Worm (Caenorhabditis elegans): ENCODE data around the gene fbxa-1.

fbxa-1 gene

DNA sequence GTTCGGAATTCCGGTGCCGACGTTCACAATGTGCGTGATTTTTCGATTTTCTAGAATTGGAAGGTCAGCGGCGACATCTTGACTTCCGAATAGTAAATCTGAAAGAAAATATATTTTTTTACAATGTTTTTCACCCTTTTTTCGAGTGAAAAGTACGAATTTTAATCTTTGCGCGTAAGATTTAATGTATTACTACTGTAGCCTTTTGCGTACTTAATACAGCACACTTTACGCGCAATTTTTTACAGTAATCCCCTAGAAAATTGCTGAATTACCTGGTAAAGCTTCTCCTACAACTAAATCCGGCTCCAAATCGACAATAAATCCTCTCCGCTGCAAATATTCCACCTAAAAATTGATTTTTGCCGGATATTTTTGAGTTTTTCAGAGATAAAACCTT, 22.5 kb upstream of the fbxa-1 start:
- no peak for TF ChIP-seq nhr-6 (tag; optimal IDR thresholded peaks at IDR 0.05)
- no peak for TF ChIP-seq ama-1 (optimal IDR thresholded peaks at IDR 0.05)
- no peak for TF ChIP-seq nhr-21 (tag; optimal IDR thresholded peaks at IDR 0.05)
- TF ChIP-seq unc-39 (tag; optimal IDR thresholded peaks at IDR 0.05), result no peak
- no peak for TF ChIP-seq ceh-16 (tag; optimal IDR thresholded peaks at IDR 0.05)
- no peak for TF ChIP-seq nhr-77 (tag; optimal IDR thresholded peaks at IDR 0.05)
- no peak for TF ChIP-seq nhr-25 (tag; optimal IDR thresholded peaks at IDR 0.05)
- TF ChIP-seq mab-5 (tag; optimal IDR thresholded peaks at IDR 0.05), result no peak
- no peak for TF ChIP-seq gmeb-1 (tag; optimal IDR thresholded peaks at IDR 0.05)
- no peak for TF ChIP-seq ztf-1 (GFP tag; conservative IDR thresholded peaks at IDR 0.05)
- TF ChIP-seq F13H6.1 (tag; optimal IDR thresholded peaks at IDR 0.05), result no peak
- no peak for TF ChIP-seq sem-4 (tag; optimal IDR thresholded peaks at IDR 0.05)
- TF ChIP-seq ZK546.5 (tag; optimal IDR thresholded peaks at IDR 0.05), result no peak
- no peak for TF ChIP-seq elt-3 (tag; optimal IDR thresholded peaks at IDR 0.05)
- TF ChIP-seq R02D3.7 (tag; optimal IDR thresholded peaks at IDR 0.05), result no peak
- TF ChIP-seq elt-1 (tag; optimal IDR thresholded peaks at IDR 0.05), result no peak
- no peak for TF ChIP-seq unc-62 (GFP tag; optimal IDR thresholded peaks at IDR 0.05)
- no peak for TF ChIP-seq mdl-1 (tag; optimal IDR thresholded peaks at IDR 0.05)

DNA sequence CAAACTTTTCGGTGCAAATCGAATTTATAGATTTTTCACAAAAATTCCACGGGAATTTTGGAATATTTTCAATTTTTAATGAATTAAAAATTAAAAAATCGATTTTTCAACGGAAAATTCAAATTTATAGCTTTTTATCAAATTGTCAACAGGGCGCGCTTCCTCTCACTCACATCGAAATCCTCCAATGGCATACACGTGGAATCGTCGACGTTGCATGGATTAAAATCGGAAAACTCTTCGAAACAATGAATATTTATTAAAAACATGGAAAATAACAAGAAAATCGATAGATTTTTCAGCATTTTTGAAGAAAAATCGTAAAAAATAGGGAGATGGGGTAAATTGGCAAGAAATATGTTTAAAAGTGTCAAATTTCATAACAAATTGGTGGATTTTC, 21.4 kb upstream of the fbxa-1 start, which contains the start of gene Y54F10BM.12:
Gene Y54F10BM.12, minus strand, starts transcription at position 344 of the 400 bp plus-strand sequence.
- TF ChIP-seq dmd-4 (tag; optimal IDR thresholded peaks at IDR 0.05), result no peak
- TF ChIP-seq ceh-16 (tag; optimal IDR thresholded peaks at IDR 0.05), result no peak
- no peak for TF ChIP-seq egl-27 (tag; optimal IDR thresholded peaks at IDR 0.05)
- no peak for TF ChIP-seq blmp-1 (tag; optimal IDR thresholded peaks at IDR 0.05; ENCODE audit: insufficient read depth)

DNA sequence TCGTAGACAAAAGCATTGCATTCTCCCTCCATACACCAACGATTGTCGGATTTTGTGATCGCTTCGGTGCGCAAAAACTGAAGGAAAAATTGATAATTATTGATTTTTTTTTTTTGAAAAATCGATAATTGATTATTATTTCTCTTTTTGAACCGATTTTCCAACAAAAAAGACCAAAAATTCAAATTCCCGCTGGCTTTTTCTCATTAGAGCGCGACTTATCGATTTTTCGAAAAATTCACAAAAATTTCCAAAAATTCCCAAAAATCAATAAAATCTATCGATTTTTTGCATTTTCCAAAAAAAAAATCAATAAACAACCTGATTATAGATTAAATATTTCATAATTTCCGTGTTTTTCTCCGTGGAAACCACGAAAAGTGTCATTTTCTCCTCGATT, 20.7 kb upstream of the fbxa-1 start:
- TF ChIP-seq ama-1 (optimal IDR thresholded peaks at IDR 0.05) (no peak), ceh-16 (tag; optimal IDR thresholded peaks at IDR 0.05) (no peak)

DNA sequence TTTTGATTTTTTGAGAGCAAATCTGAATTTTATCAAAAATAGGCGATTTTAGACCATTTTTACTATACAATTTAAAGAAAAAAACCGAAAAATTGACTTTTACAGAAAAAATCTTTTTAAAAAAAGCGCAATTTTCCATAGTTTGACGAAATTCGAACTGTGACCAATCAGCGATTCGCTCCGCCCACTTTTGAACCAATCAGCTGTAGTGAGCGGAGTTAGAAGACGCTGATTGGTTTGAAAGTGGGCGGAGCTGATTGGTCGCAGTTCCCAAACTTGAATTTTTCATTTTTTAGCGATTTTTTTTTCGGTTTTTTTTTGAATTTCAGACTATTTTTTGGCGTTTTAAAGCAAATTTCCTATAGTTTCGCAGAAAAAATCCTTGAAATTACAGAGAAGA, 16.8 kb upstream of the fbxa-1 start:
- TF ChIP-seq mbf-1 (tag; optimal IDR thresholded peaks at IDR 0.05) (no peak), ztf-11 (tag; optimal IDR thresholded peaks at IDR 0.05) (no peak), sem-4 (tag; optimal IDR thresholded peaks at IDR 0.05) (no peak), skn-1 (tag; optimal IDR thresholded peaks at IDR 0.05) (no peak)

DNA sequence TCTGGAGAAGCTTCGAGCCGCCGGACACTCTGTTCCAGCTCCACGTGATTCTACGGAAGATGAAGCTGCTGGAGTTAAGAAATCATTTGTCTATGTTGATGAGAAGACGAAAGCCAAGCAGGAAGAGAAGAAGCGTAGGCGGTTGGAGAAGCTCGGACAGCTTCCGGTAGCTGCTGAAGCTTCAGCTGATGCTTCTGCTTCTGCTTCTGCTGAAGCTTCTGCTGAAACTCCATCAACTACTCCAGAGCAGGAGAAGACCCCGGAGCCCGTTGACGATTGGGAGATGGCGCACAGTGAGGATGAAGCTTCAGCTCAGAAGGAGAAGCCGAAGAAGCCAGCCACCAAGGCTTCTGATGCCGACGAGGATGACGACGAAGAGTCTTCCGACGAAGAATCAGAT, 8.5 kb upstream of the fbxa-1 start:
- no peak for TF ChIP-seq crh-2 (tag; optimal IDR thresholded peaks at IDR 0.05)
- no peak for TF ChIP-seq peb-1 (tag; optimal IDR thresholded peaks at IDR 0.05)
- TF ChIP-seq egl-27 (tag; optimal IDR thresholded peaks at IDR 0.05), result no peak
- no peak for TF ChIP-seq ceh-82 (tag; optimal IDR thresholded peaks at IDR 0.05)
- no peak for TF ChIP-seq dmd-4 (tag; optimal IDR thresholded peaks at IDR 0.05)
- TF ChIP-seq nhr-21 (tag; optimal IDR thresholded peaks at IDR 0.05), result no peak
- no peak for TF ChIP-seq ZK546.5 (tag; optimal IDR thresholded peaks at IDR 0.05)
- TF ChIP-seq unc-39 (tag; optimal IDR thresholded peaks at IDR 0.05), result no peak
- no peak for TF ChIP-seq sma-3 (GFP tag; optimal IDR thresholded peaks at IDR 0.05)
- TF ChIP-seq mab-5 (tag; optimal IDR thresholded peaks at IDR 0.05), result no peak
- no peak for TF ChIP-seq aly-2 (tag; optimal IDR thresholded peaks at IDR 0.05)
- TF ChIP-seq skn-1 (tag; optimal IDR thresholded peaks at IDR 0.05), result no peak
- no peak for TF ChIP-seq sem-4 (tag; optimal IDR thresholded peaks at IDR 0.05)
- no peak for TF ChIP-seq snpc-4 (tag; optimal IDR thresholded peaks at IDR 0.05)
- TF ChIP-seq nhr-77 (tag; optimal IDR thresholded peaks at IDR 0.05), result no peak

DNA sequence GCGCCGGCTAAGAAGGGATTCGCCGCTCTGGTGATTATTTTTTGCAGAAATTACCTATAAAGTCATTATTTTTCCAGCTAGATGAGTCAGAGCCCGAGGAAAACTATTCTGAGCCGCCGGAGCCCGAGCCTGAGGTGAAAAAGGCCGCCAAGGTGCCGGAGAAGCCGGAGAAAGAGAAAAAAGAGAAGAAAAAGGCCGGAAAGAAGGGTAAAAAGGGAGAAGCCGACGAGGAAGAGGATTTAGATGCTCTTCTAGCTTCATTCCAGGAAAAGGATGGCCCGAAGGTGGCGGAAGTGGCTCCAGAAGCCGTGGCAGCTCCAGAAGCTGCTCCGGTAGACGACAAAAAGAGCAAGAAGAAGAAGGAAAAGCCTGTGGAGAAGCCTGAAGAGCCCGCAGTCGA, 6.8 kb upstream of the fbxa-1 start:
- TF ChIP-seq R02D3.7 (tag; optimal IDR thresholded peaks at IDR 0.05) (no peak), mdl-1 (tag; optimal IDR thresholded peaks at IDR 0.05) (no peak)

DNA sequence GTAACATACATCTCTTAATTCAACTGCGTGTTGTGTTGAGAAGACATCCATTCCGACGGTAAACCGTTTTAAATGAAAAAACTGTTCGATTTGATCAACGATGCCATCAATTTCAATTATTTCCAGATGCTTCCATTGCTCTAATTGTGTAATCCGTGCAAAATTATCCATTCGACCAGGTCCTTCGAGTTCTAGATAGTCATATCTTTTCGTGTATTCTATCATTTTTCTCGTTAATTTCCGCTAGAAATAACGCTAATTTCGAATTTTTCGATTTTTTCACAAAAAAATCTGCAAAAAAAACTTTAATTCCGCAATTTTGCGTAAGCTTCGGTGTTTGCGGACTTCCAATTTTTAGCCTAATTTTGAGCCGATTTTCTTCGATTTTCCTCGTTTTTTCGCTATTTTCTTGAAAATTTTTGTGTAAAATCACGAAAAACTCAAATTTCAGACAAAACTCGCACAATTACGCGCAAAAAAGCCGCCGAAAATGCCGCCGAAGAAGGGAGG, 6.1 kb upstream of the fbxa-1 start, which contains the start of the genes fbxa-66 and iffb-1:
Gene fbxa-66, minus strand, starts transcription at position 51 of the 510 bp plus-strand sequence.
Gene iffb-1, plus strand, starts transcription at position 452 of the 510 bp plus-strand sequence.
- TF ChIP-seq unc-39 (tag; optimal IDR thresholded peaks at IDR 0.05) (no peak), gmeb-1 (tag; optimal IDR thresholded peaks at IDR 0.05) (peak; percentile 23), skn-1 (tag; optimal IDR thresholded peaks at IDR 0.05) (no peak), blmp-1 (tag; optimal IDR thresholded peaks at IDR 0.05; ENCODE audit: insufficient read depth) (no peak), fos-1 (tag; optimal IDR thresholded peaks at IDR 0.05) (no peak), aly-2 (tag; optimal IDR thresholded peaks at IDR 0.05) (no peak), lin-11 (tag; optimal IDR thresholded peaks at IDR 0.05) (no peak), C34F6.9 (tag; optimal IDR thresholded peaks at IDR 0.05) (peak; percentile 25), nhr-77 (tag; optimal IDR thresholded peaks at IDR 0.05) (no peak), elt-1 (tag; optimal IDR thresholded peaks at IDR 0.05) (no peak), sma-9 (GFP tag; optimal IDR thresholded peaks at IDR 0.05) (no peak), sma-9 (tag; optimal IDR thresholded peaks at IDR 0.05) (no peak), R02D3.7 (tag; optimal IDR thresholded peaks at IDR 0.05) (no peak), nhr-23 (tag; optimal IDR thresholded peaks at IDR 0.05) (no peak), alr-1 (tag; optimal IDR thresholded peaks at IDR 0.05) (no peak), mab-5 (tag; optimal IDR thresholded peaks at IDR 0.05) (no peak), F13H6.1 (tag; optimal IDR thresholded peaks at IDR 0.05) (no peak), ztf-4 (tag; optimal IDR thresholded peaks at IDR 0.05) (no peak), ztf-11 (tag; optimal IDR thresholded peaks at IDR 0.05) (no peak), unc-62 (GFP tag; optimal IDR thresholded peaks at IDR 0.05) (no peak), ceh-16 (tag; optimal IDR thresholded peaks at IDR 0.05) (no peak), nhr-6 (tag; optimal IDR thresholded peaks at IDR 0.05) (no peak), nhr-129 (tag; optimal IDR thresholded peaks at IDR 0.05) (no peak), lin-13 (GFP tag; optimal IDR thresholded peaks at IDR 0.05) (peak; percentile 5), ztf-1 (GFP tag; conservative IDR thresholded peaks at IDR 0.05) (no peak), mdl-1 (tag; optimal IDR thresholded peaks at IDR 0.05) (no peak)

All from whole organism, L2 larva.